Worm (Caenorhabditis elegans): ENCODE measurements around the gene cdgs-1.

ce11 chrIV:7783801-7784411 is 31.6 kb downstream of the cdgs-1 start, which contains the start of gene tag-321:
- TF ChIP-seq T20F7.1 (GFP tag; optimal IDR thresholded peaks at IDR 0.05), result no peak
- no peak for TF ChIP-seq nhr-11 (tag; optimal IDR thresholded peaks at IDR 0.05)
- no peak for TF ChIP-seq unc-39 (tag; optimal IDR thresholded peaks at IDR 0.05)
- TF ChIP-seq ceh-82 (tag; optimal IDR thresholded peaks at IDR 0.05), result no peak
- TF ChIP-seq egl-27 (tag; optimal IDR thresholded peaks at IDR 0.05), result no peak
- TF ChIP-seq php-3 (GFP tag; IDR thresholded peaks at IDR 0.05), result no peak
- no peak for TF ChIP-seq nhr-76 (tag; optimal IDR thresholded peaks at IDR 0.05)
- no peak for TF ChIP-seq lin-13 (GFP tag; optimal IDR thresholded peaks at IDR 0.05)
- no peak for TF ChIP-seq zag-1 (tag; optimal IDR thresholded peaks at IDR 0.05)
- TF ChIP-seq ces-1 (GFP tag; optimal IDR thresholded peaks at IDR 0.05), result no peak
- TF ChIP-seq snpc-4 (tag; optimal IDR thresholded peaks at IDR 0.05), result no peak

Data from whole organism, L4 larva.